Worm (Caenorhabditis elegans): ENCODE measurements around the gene F37C12.10.

Gene F37C12.10

DNA sequence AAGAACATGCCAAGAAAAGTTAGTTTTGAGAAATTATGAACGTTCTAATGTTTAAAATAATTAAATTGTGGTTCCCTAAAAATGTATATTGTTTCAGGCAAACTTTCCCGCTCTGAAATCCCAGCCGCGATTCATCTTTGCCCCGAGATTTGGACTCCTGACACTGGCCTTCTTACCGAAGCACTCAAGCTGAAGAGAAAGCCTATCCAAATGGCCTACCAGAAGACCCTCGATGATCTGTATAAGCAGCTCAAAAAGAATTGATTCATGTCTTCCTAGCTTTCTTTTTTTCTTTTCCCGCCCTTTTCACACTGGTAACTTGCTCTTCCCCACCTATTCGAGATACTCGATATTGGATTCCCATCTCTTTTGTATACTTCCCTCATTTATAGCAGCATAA lies 18.1 kb downstream of the F37C12.10 start:
- TF ChIP-seq flt-1 (GFP tag; IDR thresholded peaks at IDR 0.05) (no peak), klf-2 (GFP tag; conservative IDR thresholded peaks at IDR 0.05) (no peak), ref-1 (GFP tag; conservative IDR thresholded peaks at IDR 0.05) (no peak), cog-1 (tag; optimal IDR thresholded peaks at IDR 0.05) (no peak), ztf-29 (GFP tag; IDR thresholded peaks at IDR 0.05) (no peak), ztf-23 (GFP tag; IDR thresholded peaks at IDR 0.05) (no peak), T22C8.4 (GFP tag; IDR thresholded peaks at IDR 0.05) (no peak), tab-1 (GFP tag; IDR thresholded peaks at IDR 0.05) (no peak), med-1 (GFP tag; optimal IDR thresholded peaks at IDR 0.05; ENCODE audit: insufficient read depth) (no peak)

DNA sequence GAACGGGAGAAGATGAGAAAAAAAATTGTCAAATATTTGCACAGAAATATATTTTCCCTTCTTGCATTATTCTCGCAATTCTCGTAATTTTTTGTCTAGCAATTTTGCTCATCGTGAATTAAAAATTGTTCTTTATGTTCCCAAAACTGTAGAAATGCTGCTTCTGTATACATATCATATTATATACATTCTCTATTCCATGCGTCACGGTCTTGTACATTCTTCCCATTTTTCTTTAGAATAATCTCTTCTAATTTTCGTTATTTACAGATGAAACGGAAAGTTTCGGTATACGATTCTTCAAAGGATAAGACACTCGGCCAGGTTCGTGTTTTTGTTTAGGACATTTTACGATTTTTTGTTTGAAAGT lies 20.6 kb downstream of the F37C12.10 start, which contains the start of gene acs-4:
acs-4 (plus strand) TSS at position 271 of the 370 bp plus-strand sequence.
- TF ChIP-seq med-1 (GFP tag; optimal IDR thresholded peaks at IDR 0.05; ENCODE audit: insufficient read depth) = no peak
- TF ChIP-seq ref-1 (GFP tag; conservative IDR thresholded peaks at IDR 0.05) = no peak
- no peak for TF ChIP-seq flt-1 (GFP tag; IDR thresholded peaks at IDR 0.05)
- TF ChIP-seq tab-1 (GFP tag; IDR thresholded peaks at IDR 0.05) = no peak
- no peak for TF ChIP-seq ztf-29 (GFP tag; IDR thresholded peaks at IDR 0.05)
- TF ChIP-seq T22C8.4 (GFP tag; IDR thresholded peaks at IDR 0.05) = no peak

DNA sequence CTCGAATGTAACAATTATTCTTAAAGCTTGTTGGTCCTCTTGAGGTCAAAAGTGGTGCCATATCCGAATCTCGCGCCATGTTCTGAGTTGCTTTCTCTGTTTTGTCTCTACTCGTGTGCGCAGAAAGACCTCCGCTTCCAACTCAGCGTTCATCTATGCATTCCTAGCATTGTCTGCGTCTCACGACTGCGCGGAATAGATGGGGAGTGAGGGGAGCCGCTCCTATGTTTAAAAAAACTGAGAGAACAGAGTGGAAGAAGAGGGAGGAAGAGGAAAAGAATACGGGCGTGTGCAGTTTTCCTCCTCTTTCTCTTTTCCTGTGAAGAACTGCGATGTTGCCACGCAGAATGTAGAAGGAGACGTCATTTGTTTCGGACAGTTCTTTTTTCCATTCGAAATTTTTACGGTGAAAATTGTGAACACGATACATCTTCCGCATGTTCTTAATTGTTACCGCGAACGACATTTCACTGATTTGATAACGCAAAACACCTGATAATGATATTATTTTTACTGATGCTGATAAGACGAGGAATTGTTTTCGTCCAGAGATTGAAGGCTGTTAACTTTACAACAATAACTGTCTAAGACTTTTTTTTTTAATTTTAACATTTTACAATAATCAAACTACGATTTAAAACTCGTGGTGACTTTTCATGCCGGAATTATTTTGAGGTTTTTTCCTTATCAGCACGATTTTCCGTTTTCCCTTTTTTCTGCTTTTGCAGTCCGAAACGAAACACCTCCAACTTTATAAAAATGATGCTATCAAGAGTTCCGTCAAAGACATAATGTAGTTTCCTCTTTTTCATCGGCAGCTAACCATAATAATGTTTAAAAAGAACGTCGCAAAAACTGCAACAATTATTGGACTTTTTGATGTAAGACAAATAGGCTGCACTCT lies 21.3 kb downstream of the F37C12.10 start:
- TF ChIP-seq cog-1 (tag; optimal IDR thresholded peaks at IDR 0.05) (no peak), med-1 (GFP tag; optimal IDR thresholded peaks at IDR 0.05; ENCODE audit: insufficient read depth) (no peak), flt-1 (GFP tag; IDR thresholded peaks at IDR 0.05) (no peak), klf-2 (GFP tag; conservative IDR thresholded peaks at IDR 0.05) (no peak), tab-1 (GFP tag; IDR thresholded peaks at IDR 0.05) (no peak), ztf-29 (GFP tag; IDR thresholded peaks at IDR 0.05) (no peak), ztf-23 (GFP tag; IDR thresholded peaks at IDR 0.05) (no peak), T22C8.4 (GFP tag; IDR thresholded peaks at IDR 0.05) (no peak), ref-1 (GFP tag; conservative IDR thresholded peaks at IDR 0.05) (no peak)

DNA sequence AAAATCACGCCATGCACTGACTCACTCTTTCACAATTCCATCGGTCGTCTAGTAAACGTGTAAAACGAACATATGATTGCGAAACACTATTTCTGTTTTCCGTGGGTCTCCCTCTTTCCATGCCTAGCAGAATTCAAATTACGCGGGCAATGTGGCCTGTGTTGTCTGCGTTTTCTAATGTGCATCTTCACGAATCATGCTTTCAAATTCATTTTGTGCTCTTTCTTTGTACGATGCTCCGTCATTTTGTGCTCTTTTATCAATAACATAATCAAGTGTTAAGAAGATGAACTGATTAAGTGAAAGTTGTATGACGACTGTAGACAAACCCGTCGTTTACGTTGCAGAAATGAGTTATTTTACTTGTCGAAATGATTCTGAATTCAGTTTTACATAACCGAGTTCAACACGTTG lies 22.4 kb downstream of the F37C12.10 start:
- no peak for TF ChIP-seq ztf-29 (GFP tag; IDR thresholded peaks at IDR 0.05)
- TF ChIP-seq tab-1 (GFP tag; IDR thresholded peaks at IDR 0.05) = no peak

DNA sequence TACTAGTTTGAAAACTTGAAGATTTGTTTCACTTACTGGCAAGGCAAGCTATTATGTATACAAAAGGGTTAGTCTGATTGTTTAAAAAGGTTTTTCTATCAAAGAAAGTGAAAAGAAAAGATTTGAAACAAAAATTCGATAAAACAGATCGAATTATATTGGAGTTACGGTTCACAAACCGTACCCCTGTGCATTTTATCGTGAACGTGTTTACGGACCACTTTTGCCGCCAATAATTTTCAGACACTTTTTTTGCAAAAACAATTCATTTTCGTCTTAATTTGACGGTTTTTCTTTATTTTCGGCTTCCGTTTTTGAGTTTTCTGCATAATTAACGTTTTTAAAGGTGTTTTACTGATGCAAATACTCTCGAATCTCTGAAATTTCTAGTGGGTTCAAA lies 22.9 kb downstream of the F37C12.10 start:
- no peak for TF ChIP-seq T22C8.4 (GFP tag; IDR thresholded peaks at IDR 0.05)

DNA sequence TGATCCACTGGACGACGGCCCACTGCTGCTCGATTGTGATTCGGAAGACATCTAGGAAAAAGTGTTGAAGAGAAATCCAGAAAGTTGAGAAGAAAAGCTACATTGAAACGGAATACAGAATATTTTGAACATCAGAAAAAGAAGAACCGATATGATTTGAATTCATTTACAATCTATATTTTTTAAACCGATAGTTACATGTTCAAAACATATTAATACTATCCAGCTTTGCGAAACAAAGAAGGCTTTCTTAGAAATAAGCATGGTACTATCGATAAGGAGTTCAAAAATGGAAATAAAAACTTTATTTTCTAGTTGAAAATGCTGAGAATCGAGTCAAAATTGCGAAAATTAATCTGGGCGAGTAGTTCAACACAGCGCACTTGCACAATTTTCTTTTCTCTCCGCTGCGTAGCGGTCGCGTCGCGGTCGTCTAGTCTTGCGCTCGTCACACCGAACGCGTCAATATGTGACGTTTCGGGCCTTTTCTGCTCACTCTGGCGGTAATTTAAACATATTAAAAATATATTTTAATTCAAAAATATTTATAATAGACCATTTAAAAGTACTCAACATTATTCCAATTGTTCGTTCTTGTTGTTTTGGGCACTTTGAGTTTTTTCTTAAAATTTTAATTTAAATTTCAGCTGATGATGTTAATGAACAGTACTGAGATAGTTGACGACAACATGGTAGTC lies 26.0 kb downstream of the F37C12.10 start, which contains the start of the genes syf-2 and K04G7.1:
syf-2 (minus strand) TSS at position 51 of the 698 bp plus-strand sequence.
K04G7.1 (plus strand) TSS at position 648 of the 698 bp plus-strand sequence.
- TF ChIP-seq ref-1 (GFP tag; conservative IDR thresholded peaks at IDR 0.05) (no peak), klf-2 (GFP tag; conservative IDR thresholded peaks at IDR 0.05) (no peak), T22C8.4 (GFP tag; IDR thresholded peaks at IDR 0.05) (no peak), tab-1 (GFP tag; IDR thresholded peaks at IDR 0.05) (no peak), flt-1 (GFP tag; IDR thresholded peaks at IDR 0.05) (no peak; the same call in 1 of the 2 replicates), ztf-23 (GFP tag; IDR thresholded peaks at IDR 0.05) (peak; percentile 67; the same call in 1 of the 2 replicates), cog-1 (tag; optimal IDR thresholded peaks at IDR 0.05) (peak; percentile 75), med-1 (GFP tag; optimal IDR thresholded peaks at IDR 0.05; ENCODE audit: insufficient read depth) (no peak), ztf-29 (GFP tag; IDR thresholded peaks at IDR 0.05) (no peak)

DNA sequence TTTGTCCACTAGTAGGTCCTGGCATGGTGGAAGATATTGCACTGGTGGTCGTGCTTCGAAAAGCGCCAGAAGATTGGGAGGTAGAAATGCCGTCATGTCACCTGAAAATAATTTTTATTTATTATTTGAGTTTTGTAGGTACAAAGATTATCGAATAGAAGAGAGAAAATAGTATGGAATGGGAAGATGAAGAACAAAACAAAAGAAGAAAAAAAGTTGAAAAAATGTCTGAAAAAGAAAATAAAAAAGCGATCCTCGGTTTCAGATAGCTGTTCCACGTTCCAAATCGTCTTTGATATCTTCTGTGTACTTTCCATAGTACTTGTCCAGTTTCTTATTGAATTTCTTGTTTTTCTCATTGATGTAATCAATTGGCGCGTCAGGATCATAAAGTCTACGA lies 27.1 kb downstream of the F37C12.10 start, which contains the start of gene rnp-7:
rnp-7 (minus strand) TSS at position 101 of the 400 bp plus-strand sequence.
- TF ChIP-seq flt-1 (GFP tag; IDR thresholded peaks at IDR 0.05) (no peak), cog-1 (tag; optimal IDR thresholded peaks at IDR 0.05) (no peak), klf-2 (GFP tag; conservative IDR thresholded peaks at IDR 0.05) (no peak), T22C8.4 (GFP tag; IDR thresholded peaks at IDR 0.05) (no peak), med-1 (GFP tag; optimal IDR thresholded peaks at IDR 0.05; ENCODE audit: insufficient read depth) (no peak), ztf-29 (GFP tag; IDR thresholded peaks at IDR 0.05) (no peak), ztf-23 (GFP tag; IDR thresholded peaks at IDR 0.05) (no peak), ref-1 (GFP tag; conservative IDR thresholded peaks at IDR 0.05) (no peak), tab-1 (GFP tag; IDR thresholded peaks at IDR 0.05) (no peak)

DNA sequence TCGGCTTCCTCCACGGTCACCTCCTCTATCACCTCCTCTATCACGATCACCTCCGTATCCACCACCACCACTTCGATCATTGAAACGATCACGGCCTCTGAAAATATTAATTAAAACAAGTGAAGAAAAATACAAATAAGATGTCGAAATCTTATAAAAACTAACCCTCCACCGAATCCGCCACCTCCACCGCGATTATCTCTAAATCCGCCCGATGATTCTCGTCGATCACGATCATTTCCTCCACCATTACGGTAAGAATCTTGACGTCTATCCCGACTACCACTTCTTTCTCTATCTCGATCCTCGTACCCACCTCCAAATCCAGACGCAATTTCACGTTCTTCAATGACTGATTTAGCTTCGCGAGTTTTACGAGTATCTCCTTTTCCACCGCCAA lies 28.9 kb downstream of the F37C12.10 start:
- TF ChIP-seq ztf-23 (GFP tag; IDR thresholded peaks at IDR 0.05) (no peak), tab-1 (GFP tag; IDR thresholded peaks at IDR 0.05) (no peak), ref-1 (GFP tag; conservative IDR thresholded peaks at IDR 0.05) (no peak), T22C8.4 (GFP tag; IDR thresholded peaks at IDR 0.05) (no peak), ztf-29 (GFP tag; IDR thresholded peaks at IDR 0.05) (no peak), cog-1 (tag; optimal IDR thresholded peaks at IDR 0.05) (no peak), klf-2 (GFP tag; conservative IDR thresholded peaks at IDR 0.05) (no peak), flt-1 (GFP tag; IDR thresholded peaks at IDR 0.05) (no peak), med-1 (GFP tag; optimal IDR thresholded peaks at IDR 0.05; ENCODE audit: insufficient read depth) (no peak)

DNA sequence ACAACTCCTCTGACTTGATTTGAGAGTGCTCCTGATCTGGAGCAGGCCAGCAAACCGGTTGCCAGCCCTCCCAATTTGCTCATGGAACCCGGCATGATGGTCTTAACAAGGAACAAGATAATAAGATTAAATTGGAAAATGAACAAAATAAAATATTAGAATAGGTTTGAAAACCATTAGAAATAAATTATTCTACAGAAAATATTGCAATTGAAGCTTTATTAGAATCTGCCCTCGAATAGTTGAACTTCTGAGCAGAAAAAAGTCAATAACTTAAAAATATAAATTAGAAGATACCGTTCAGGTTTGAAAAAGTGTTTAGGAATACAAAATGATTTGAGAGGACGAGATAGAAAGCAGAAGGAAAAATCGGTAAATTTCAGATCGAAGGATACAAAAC lies 29.5 kb downstream of the F37C12.10 start, which contains the start of gene nuo-4:
nuo-4 (minus strand) TSS at position 101 of the 400 bp plus-strand sequence.
- TF ChIP-seq T22C8.4 (GFP tag; IDR thresholded peaks at IDR 0.05) (no peak), ztf-23 (GFP tag; IDR thresholded peaks at IDR 0.05) (no peak), flt-1 (GFP tag; IDR thresholded peaks at IDR 0.05) (0 out of 2 replicates have a peak, but pooled peaks have one; percentile 38)

Data from whole organism, midembryonic.